Fruit fly (Drosophila melanogaster) whole organism, wandering third instar larva: ENCODE results near the gene RhoGEF4.

Experiments
- Dif ChIP-seq: fragments of 200-275, 200-300 bp; sonication (Bioruptor generic); optimal IDR thresholded peaks from 2 replicates; lab custom pipeline; 2018; ENCODE audit warnings: missing biosample characterization, missing genetic modification characterization; ENCODE audit not compliant: partially characterized antibody
- OdsH ChIP-seq: fragments of 200-800 bp; sonication (Bioruptor generic); optimal IDR thresholded peaks from 2 replicates; lab custom pipeline; 2016; ENCODE audit warnings: missing biosample characterization, mild to moderate bottlenecking, missing genetic modification characterization
- Rel ChIP-seq, 2 experiments: fragments of 200-800 bp; sonication (Bioruptor generic) in 1 of 2; optimal IDR thresholded peaks; 2 replicates in 1 of 2; 3 replicates in 1 of 2; lab custom pipeline; 2016 to 2019; ENCODE audit warnings: mild to moderate bottlenecking in 2 of 2, missing biosample characterization in 2 of 2, missing genetic modification characterization in 2 of 2, moderate library complexity in 1 of 2
- foxo ChIP-seq, 2 experiments: fragments of 200-800 bp; sonication (Bioruptor generic); optimal IDR thresholded peaks; 2 replicates in 1 of 2; 3 replicates in 1 of 2; lab custom pipeline; 2016 to 2017; ENCODE audit warnings: missing biosample characterization in 2 of 2, missing genetic modification characterization in 2 of 2
- tai ChIP-seq: sonication (Bioruptor generic); optimal IDR thresholded peaks from 2 replicates; lab custom pipeline; 2016; ENCODE audit warnings: missing biosample characterization, missing genetic modification characterization

- no peak for TF ChIP-seq Dif (GFP tag; lab: Kevin White, UChicago)
- no peak for TF ChIP-seq foxo (GFP tag; optimal IDR thresholded peaks at IDR 0.05; lab: Kevin White, UChicago)
- no peak for TF ChIP-seq tai (GFP tag; lab: Kevin White, UChicago)
- TF ChIP-seq OdsH (GFP tag; lab: Kevin White, UChicago), result no peak
- TF ChIP-seq Rel (GFP tag; optimal IDR thresholded peaks at IDR 0.05; lab: Kevin White, UChicago), result no peak
- TF ChIP-seq Rel (tag; optimal IDR thresholded peaks at IDR 0.05; lab: Kevin White, UChicago), result no peak
These were observed 26.1 kb upstream of the RhoGEF4 start for dm6 chr3L:7349311-7349710.
